Worm (Caenorhabditis elegans): ENCODE measurements around the gene fbxa-32.

ce11 chrIII:1297604-1298003, 28.5 kb upstream of the fbxa-32 start, which contains the start of gene fbxa-28:
- TF ChIP-seq aly-1 (tag; optimal IDR thresholded peaks at IDR 0.05) (no peak), tbx-37 (GFP tag; conservative IDR thresholded peaks at IDR 0.05) (no peak), F13C5.2 (tag; optimal IDR thresholded peaks at IDR 0.05) (no peak), B0310.2 (tag; optimal IDR thresholded peaks at IDR 0.05) (no peak)
